Worm (Caenorhabditis elegans) whole organism, L2 larva: ENCODE data around the gene ntc-1.

ENCODE experiments used
- C34F6.9 ChIP-seq: fragments of 150-350 bp; optimal IDR thresholded peaks from 2 replicates; lab custom pipeline; 2014; ENCODE audit warnings: missing biosample characterization, missing genetic modification characterization
- F13H6.1 ChIP-seq: sonication (generic microtip); optimal IDR thresholded peaks from 2 replicates; lab custom pipeline; 2016; ENCODE audit warnings: missing genetic modification characterization, missing compliant biosample characterization
- R02D3.7 ChIP-seq: fragments of 150-350 bp; optimal IDR thresholded peaks from 2 replicates; lab custom pipeline; 2014; ENCODE audit warnings: missing biosample characterization, missing genetic modification characterization
- Y55F3AM.14 ChIP-seq: fragments of 200-800 bp; sonication (Bioruptor generic); optimal IDR thresholded peaks from 2 replicates; lab custom pipeline; 2018; ENCODE audit warnings: mild to moderate bottlenecking, missing genetic modification characterization, missing compliant biosample characterization
- ZK546.5 ChIP-seq: sonication (generic microtip); optimal IDR thresholded peaks from 2 replicates; lab custom pipeline; 2017; ENCODE audit warnings: missing biosample characterization, missing genetic modification characterization
- alr-1 ChIP-seq: fragments of 150-350 bp; optimal IDR thresholded peaks from 2 replicates; lab custom pipeline; 2014; ENCODE audit warnings: missing biosample characterization, missing genetic modification characterization
- aly-2 ChIP-seq: fragments of 150-350 bp; optimal IDR thresholded peaks from 2 replicates; lab custom pipeline; 2014; ENCODE audit warnings: missing biosample characterization, missing genetic modification characterization
- ama-1 ChIP-seq: fragments of 150-350 bp; optimal IDR thresholded peaks from 2 replicates; lab custom pipeline; 2018; ENCODE audit warnings: inconsistent platforms
- blmp-1 ChIP-seq: sonication (generic microtip); optimal IDR thresholded peaks from 2 replicates; lab custom pipeline; 2017; ENCODE audit warnings: missing genetic modification characterization, mild to moderate bottlenecking, missing compliant biosample characterization, antibody characterized with exemption, moderate library complexity; ENCODE audit not compliant: insufficient read depth
- ceh-16 ChIP-seq: fragments of 150-350 bp; optimal IDR thresholded peaks from 2 replicates; lab custom pipeline; 2014; ENCODE audit warnings: missing biosample characterization, missing genetic modification characterization
- crh-2 ChIP-seq: sonication (generic microtip); optimal IDR thresholded peaks from 2 replicates; lab custom pipeline; 2017; ENCODE audit warnings: missing biosample characterization, missing genetic modification characterization
- dmd-4 ChIP-seq: sonication (generic microtip); optimal IDR thresholded peaks from 2 replicates; lab custom pipeline; 2017; ENCODE audit warnings: missing biosample characterization, missing genetic modification characterization
- egl-27 ChIP-seq: sonication (generic microtip); optimal IDR thresholded peaks from 3 replicates; lab custom pipeline; 2017; ENCODE audit warnings: missing biosample characterization, missing genetic modification reagents, missing genetic modification characterization
- elt-1 ChIP-seq: fragments of 150-350 bp; optimal IDR thresholded peaks from 2 replicates; lab custom pipeline; 2014; ENCODE audit warnings: missing biosample characterization, missing genetic modification characterization
- fos-1 ChIP-seq: fragments of 150-350 bp; optimal IDR thresholded peaks from 2 replicates; lab custom pipeline; 2014; ENCODE audit warnings: missing biosample characterization, missing genetic modification characterization
- gmeb-1 ChIP-seq: fragments of 150-350 bp; optimal IDR thresholded peaks from 2 replicates; lab custom pipeline; 2014; ENCODE audit warnings: missing biosample characterization, missing genetic modification characterization
- lin-11 ChIP-seq: fragments of 150-350 bp; sonication (generic microtip); optimal IDR thresholded peaks from 2 replicates; lab custom pipeline; 2014; ENCODE audit warnings: missing biosample characterization, missing genetic modification characterization, inconsistent platforms, mixed read lengths
- lin-39 ChIP-seq: fragments of 150-350 bp; optimal IDR thresholded peaks from 2 replicates; lab custom pipeline; 2014; ENCODE audit warnings: missing biosample characterization, missing genetic modification reagents, missing genetic modification characterization
- mab-5 ChIP-seq: fragments of 150-350 bp; optimal IDR thresholded peaks from 2 replicates; lab custom pipeline; 2014; ENCODE audit warnings: missing biosample characterization, missing genetic modification characterization
- mdl-1 ChIP-seq, 2 experiments: fragments of 150-350 bp in 1 of 2; sonication (generic microtip) in 1 of 2; optimal IDR thresholded peaks; 2 replicates each; lab custom pipeline; 2017; ENCODE audit warnings: missing biosample characterization in 2 of 2, missing genetic modification characterization in 2 of 2
- nhr-10 ChIP-seq: sonication (generic microtip); optimal IDR thresholded peaks from 2 replicates; lab custom pipeline; 2017; ENCODE audit warnings: missing biosample characterization, missing genetic modification characterization
- nhr-12 ChIP-seq: fragments of 150-350 bp; optimal IDR thresholded peaks from 2 replicates; lab custom pipeline; 2014; ENCODE audit warnings: missing biosample characterization, missing genetic modification characterization
- nhr-129 ChIP-seq: fragments of 150-350 bp; optimal IDR thresholded peaks from 2 replicates; lab custom pipeline; 2014; ENCODE audit warnings: missing biosample characterization, missing genetic modification characterization
- nhr-21 ChIP-seq: fragments of 150-350 bp; optimal IDR thresholded peaks from 2 replicates; lab custom pipeline; 2014; ENCODE audit warnings: missing biosample characterization, missing genetic modification characterization
- nhr-23 ChIP-seq: fragments of 150-350 bp; optimal IDR thresholded peaks from 2 replicates; lab custom pipeline; 2014; ENCODE audit warnings: missing biosample characterization, missing genetic modification reagents, missing genetic modification characterization
- nhr-25 ChIP-seq: fragments of 150-350 bp; sonication (generic microtip); optimal IDR thresholded peaks from 3 replicates; lab custom pipeline; 2014; ENCODE audit warnings: missing biosample characterization, missing genetic modification characterization
- nhr-6 ChIP-seq: fragments of 150-350 bp; optimal IDR thresholded peaks from 2 replicates; lab custom pipeline; 2014; ENCODE audit warnings: missing biosample characterization, missing genetic modification characterization
- nhr-77 ChIP-seq: fragments of 150-350 bp; optimal IDR thresholded peaks from 2 replicates; lab custom pipeline; 2014; ENCODE audit warnings: missing biosample characterization, missing genetic modification characterization
- peb-1 ChIP-seq: fragments of 150-350 bp; optimal IDR thresholded peaks from 2 replicates; lab custom pipeline; 2014; ENCODE audit warnings: missing biosample characterization, missing genetic modification characterization
- skn-1 ChIP-seq: sonication (generic microtip); optimal IDR thresholded peaks from 2 replicates; lab custom pipeline; 2017; ENCODE audit warnings: missing biosample characterization, missing genetic modification characterization
- sma-3 ChIP-seq: sonication (generic microtip); optimal IDR thresholded peaks from 2 replicates; lab custom pipeline; 2016; ENCODE audit warnings: missing genetic modification reagents, missing genetic modification characterization, missing compliant biosample characterization
- sma-9 ChIP-seq, 2 experiments: fragments of 150-350 bp in 1 of 2; sonication (generic microtip) in 1 of 2; optimal IDR thresholded peaks; 2 replicates each; lab custom pipeline; 2014 to 2016; ENCODE audit warnings: missing genetic modification characterization in 2 of 2, mild to moderate bottlenecking in 1 of 2, missing biosample characterization in 1 of 2, missing compliant biosample characterization in 1 of 2, missing genetic modification reagents in 1 of 2, moderate library complexity in 1 of 2
- unc-55 ChIP-seq: fragments of 150-350 bp; sonication (generic microtip); optimal IDR thresholded peaks from 3 replicates; lab custom pipeline; 2014; ENCODE audit warnings: missing biosample characterization, missing genetic modification reagents, missing genetic modification characterization
- zag-1 ChIP-seq: fragments of 150-350 bp; optimal IDR thresholded peaks from 2 replicates; lab custom pipeline; 2014; ENCODE audit warnings: missing biosample characterization, missing genetic modification characterization
- ztf-1 ChIP-seq: fragments of 200-800 bp; sonication (Bioruptor generic); conservative IDR thresholded peaks from 2 replicates; pipeline ENCODE4 v1.3.6; 2022; ENCODE audit warnings: missing genetic modification characterization, missing compliant biosample characterization
- ztf-11 ChIP-seq: sonication (generic microtip); optimal IDR thresholded peaks from 2 replicates; lab custom pipeline; 2017; ENCODE audit warnings: missing biosample characterization, missing genetic modification characterization

Gene ntc-1

ce11 chrX:4870683-4871082, 4.8 kb downstream of the ntc-1 start:
- TF ChIP-seq ztf-1 = no peak
- no peak for TF ChIP-seq mab-5 (tag; lab: Kevin White, UChicago)
- no peak for TF ChIP-seq nhr-21 (tag; lab: Kevin White, UChicago)
- no peak for TF ChIP-seq elt-1 (tag; lab: Kevin White, UChicago)
- no peak for TF ChIP-seq ztf-11
- no peak for TF ChIP-seq fos-1 (tag; lab: Kevin White, UChicago)
- TF ChIP-seq nhr-6 (tag; lab: Kevin White, UChicago) = no peak
- no peak for TF ChIP-seq sma-9 (GFP tag; optimal IDR thresholded peaks at IDR 0.05; lab: Kevin White, UChicago)
- TF ChIP-seq sma-9 (tag; optimal IDR thresholded peaks at IDR 0.05; lab: Kevin White, UChicago) = no peak
- no peak for TF ChIP-seq nhr-25 (tag; lab: Kevin White, UChicago)
- no peak for TF ChIP-seq ama-1 (lab: Kevin White, UChicago)
- TF ChIP-seq Y55F3AM.14 = no peak
- no peak for TF ChIP-seq ceh-16 (tag; lab: Kevin White, UChicago)
- TF ChIP-seq peb-1 (tag; lab: Kevin White, UChicago) = no peak
- no peak for TF ChIP-seq F13H6.1 (tag; lab: Kevin White, UChicago)
- TF ChIP-seq alr-1 (tag; lab: Kevin White, UChicago) = no peak
- TF ChIP-seq nhr-77 (tag; lab: Kevin White, UChicago) = no peak

- TF ChIP-seq mab-5 (tag; lab: Kevin White, UChicago) (no peak), unc-55 (GFP tag; lab: Kevin White, UChicago) (peak; percentile 40), nhr-77 (tag; lab: Kevin White, UChicago) (no peak), elt-1 (tag; lab: Kevin White, UChicago) (no peak), R02D3.7 (tag; lab: Kevin White, UChicago) (no peak), ztf-11 (no peak), nhr-25 (tag; lab: Kevin White, UChicago) (peak; percentile 45), lin-11 (no peak), C34F6.9 (tag; lab: Kevin White, UChicago) (no peak)
- TF ChIP-seq, all 48 proteins: peak for 2
Measured at ce11 chrX:4872758-4873157, 6.9 kb downstream of the ntc-1 start.

- TF ChIP-seq nhr-6 (tag; lab: Kevin White, UChicago) (no peak), skn-1 (no peak), blmp-1 (tag; lab: Kevin White, UChicago) (peak; percentile 76)
Measured at ce11 chrX:4875296-4875695, 9.4 kb downstream of the ntc-1 start.

- peak; percentile 0 for TF ChIP-seq nhr-129
- TF ChIP-seq crh-2 (tag; lab: Kevin White, UChicago) = no peak
Measured at ce11 chrX:4876904-4877303, 11.0 kb downstream of the ntc-1 start, which contains the start of gene tsp-14. Gene tsp-14, minus strand, starts transcription at chrX:4876965.

ce11 chrX:4879998-4880397, 14.1 kb downstream of the ntc-1 start:
- TF ChIP-seq egl-27 (tag; lab: Kevin White, UChicago) = no peak
- peak; percentile 16 for TF ChIP-seq nhr-25 (tag; lab: Kevin White, UChicago)

ce11 chrX:4881310-4881709, 15.4 kb downstream of the ntc-1 start:
- no peak for TF ChIP-seq ZK546.5 (tag; lab: Kevin White, UChicago)
- no peak for TF ChIP-seq unc-55 (GFP tag; lab: Kevin White, UChicago)
- no peak for TF ChIP-seq aly-2
- no peak for TF ChIP-seq nhr-10
- TF ChIP-seq ama-1 (lab: Kevin White, UChicago) = no peak
- TF ChIP-seq mdl-1 (tag; optimal IDR thresholded peaks at IDR 0.05; lab: Kevin White, UChicago) = no peak
- TF ChIP-seq, all 48 proteins: peak for 0

- TF ChIP-seq nhr-23 (tag; lab: Kevin White, UChicago) (no peak), elt-1 (tag; lab: Kevin White, UChicago) (no peak), sma-3 (GFP tag; lab: Kevin White, UChicago) (no peak), skn-1 (no peak), dmd-4 (tag; lab: Kevin White, UChicago) (no peak), zag-1 (no peak), ztf-11 (no peak), nhr-6 (tag; lab: Kevin White, UChicago) (no peak), ZK546.5 (tag; lab: Kevin White, UChicago) (no peak), crh-2 (tag; lab: Kevin White, UChicago) (no peak), R02D3.7 (tag; lab: Kevin White, UChicago) (no peak), alr-1 (tag; lab: Kevin White, UChicago) (no peak), fos-1 (tag; lab: Kevin White, UChicago) (no peak), gmeb-1 (tag; lab: Kevin White, UChicago) (no peak), unc-55 (GFP tag; lab: Kevin White, UChicago) (no peak), lin-39 (tag; lab: Kevin White, UChicago) (no peak), nhr-12 (tag; lab: Kevin White, UChicago) (no peak)
Measured at ce11 chrX:4885651-4886050, 19.8 kb downstream of the ntc-1 start, which contains the start of gene arrd-23. Gene arrd-23, plus strand, starts transcription at chrX:4885951.
